Worm (Caenorhabditis elegans) whole organism, late embryonic: ENCODE measurements around the gene ZK856.4.

Experiments
- C08G9.2 ChIP-seq: sonication (generic microtip); optimal IDR thresholded peaks from 2 replicates; lab custom pipeline; 2016; ENCODE audit warnings: mild to moderate bottlenecking, missing genetic modification characterization, moderate library complexity, missing compliant biosample characterization
- C38D4.7 ChIP-seq: fragments of 200-800 bp; sonication (Bioruptor generic); optimal IDR thresholded peaks from 2 replicates; lab custom pipeline; 2018; ENCODE audit warnings: mild to moderate bottlenecking, missing genetic modification characterization, moderate library complexity, missing compliant biosample characterization
- K09A11.1 ChIP-seq: sonication (generic microtip); optimal IDR thresholded peaks from 2 replicates; lab custom pipeline; 2017; ENCODE audit warnings: antibody characterized with exemption, mild to moderate bottlenecking, missing genetic modification characterization, missing compliant biosample characterization; ENCODE audit not compliant: insufficient read depth
- Y22D7AL.16 ChIP-seq: sonication (generic microtip); optimal IDR thresholded peaks from 2 replicates; lab custom pipeline; 2016; ENCODE audit warnings: missing genetic modification characterization, missing compliant biosample characterization
- ahr-1 ChIP-seq: sonication (generic microtip); optimal IDR thresholded peaks from 2 replicates; lab custom pipeline; 2016; ENCODE audit warnings: missing genetic modification characterization, missing compliant biosample characterization
- ceh-2 ChIP-seq: sonication (generic microtip); optimal IDR thresholded peaks from 2 replicates; lab custom pipeline; 2016; ENCODE audit warnings: missing genotype, missing genetic modification characterization, missing compliant biosample characterization
- ceh-22 ChIP-seq: sonication (generic microtip); optimal IDR thresholded peaks from 2 replicates; lab custom pipeline; 2017; ENCODE audit warnings: missing biosample characterization, missing genetic modification characterization
- ceh-24 ChIP-seq: sonication (generic microtip); optimal IDR thresholded peaks from 2 replicates; lab custom pipeline; 2016; ENCODE audit warnings: mild to moderate bottlenecking, missing genetic modification characterization, missing compliant biosample characterization
- ceh-34 ChIP-seq: sonication (generic microtip); optimal IDR thresholded peaks from 2 replicates; lab custom pipeline; 2016; ENCODE audit warnings: mild to moderate bottlenecking, missing genetic modification characterization, missing compliant biosample characterization
- ceh-45 ChIP-seq: fragments of 200-800 bp; sonication (Bioruptor generic); IDR thresholded peaks from 2 replicates; pipeline ENCODE4 v1.3.6; 2022; ENCODE audit warnings: missing genetic modification reagents, missing genetic modification characterization, missing compliant biosample characterization
- ceh-48 ChIP-seq: sonication (generic microtip); optimal IDR thresholded peaks from 2 replicates; lab custom pipeline; 2016; ENCODE audit warnings: missing genetic modification characterization, inconsistent platforms, missing compliant biosample characterization
- dmd-4 ChIP-seq: sonication (generic microtip); optimal IDR thresholded peaks from 2 replicates; lab custom pipeline; 2016; ENCODE audit warnings: borderline replicate concordance, missing genetic modification characterization, missing compliant biosample characterization
- dve-1 ChIP-seq: sonication (generic microtip); optimal IDR thresholded peaks from 2 replicates; lab custom pipeline; 2017; ENCODE audit warnings: antibody characterized with exemption, mild to moderate bottlenecking, missing genetic modification characterization, missing compliant biosample characterization
- elt-2 ChIP-seq: sonication (generic microtip); optimal IDR thresholded peaks from 2 replicates; lab custom pipeline; 2016; ENCODE audit warnings: missing genetic modification reagents, missing genetic modification characterization, missing compliant biosample characterization
- elt-4 ChIP-seq: sonication (generic microtip); optimal IDR thresholded peaks from 2 replicates; lab custom pipeline; 2016; ENCODE audit warnings: missing genetic modification characterization, missing compliant biosample characterization
- ets-4 ChIP-seq: sonication (generic microtip); optimal IDR thresholded peaks from 2 replicates; lab custom pipeline; 2016; ENCODE audit warnings: missing genetic modification characterization, missing compliant biosample characterization
- fax-1 ChIP-seq: sonication (generic microtip); optimal IDR thresholded peaks from 2 replicates; lab custom pipeline; 2016; ENCODE audit warnings: missing genotype, missing genetic modification characterization, missing compliant biosample characterization
- fkh-6 ChIP-seq: sonication (generic microtip); optimal IDR thresholded peaks from 2 replicates; lab custom pipeline; 2016; ENCODE audit warnings: missing genetic modification characterization, missing compliant biosample characterization
- hlh-15 ChIP-seq: sonication (generic microtip); optimal IDR thresholded peaks from 2 replicates; lab custom pipeline; 2016; ENCODE audit warnings: missing genetic modification characterization, missing compliant biosample characterization
- hlh-6 ChIP-seq: sonication (generic microtip); optimal IDR thresholded peaks from 2 replicates; lab custom pipeline; 2016; ENCODE audit warnings: missing genotype, missing genetic modification characterization, missing compliant biosample characterization
- hlh-8 ChIP-seq: sonication (generic microtip); optimal IDR thresholded peaks from 2 replicates; lab custom pipeline; 2016; ENCODE audit warnings: missing genotype, missing genetic modification characterization, missing compliant biosample characterization
- lim-6 ChIP-seq: sonication (generic microtip); optimal IDR thresholded peaks from 2 replicates; lab custom pipeline; 2016; ENCODE audit warnings: missing genetic modification characterization, missing compliant biosample characterization
- lin-11 ChIP-seq: fragments of 200-800 bp; sonication (Bioruptor generic); optimal IDR thresholded peaks from 2 replicates; lab custom pipeline; 2018; ENCODE audit warnings: mild to moderate bottlenecking, missing genetic modification characterization, missing compliant biosample characterization
- nhr-11 ChIP-seq: fragments of 150-350 bp; optimal IDR thresholded peaks from 2 replicates; lab custom pipeline; 2014; ENCODE audit warnings: missing biosample characterization, missing genetic modification characterization
- nhr-232 ChIP-seq: sonication (generic microtip); optimal IDR thresholded peaks from 2 replicates; lab custom pipeline; 2016; ENCODE audit warnings: missing genetic modification characterization, missing compliant biosample characterization
- npax-4 ChIP-seq: sonication (generic microtip); optimal IDR thresholded peaks from 2 replicates; lab custom pipeline; 2016; ENCODE audit warnings: missing genetic modification characterization, missing compliant biosample characterization
- pag-3 ChIP-seq: sonication (generic microtip); optimal IDR thresholded peaks from 2 replicates; lab custom pipeline; 2016; ENCODE audit warnings: missing compliant biosample characterization, missing genetic modification characterization, borderline replicate concordance
- pat-9 ChIP-seq: fragments of 200-800 bp; sonication (Bioruptor generic); optimal IDR thresholded peaks from 2 replicates; lab custom pipeline; 2018; ENCODE audit warnings: mild to moderate bottlenecking, missing genetic modification characterization, moderate library complexity, missing compliant biosample characterization
- pha-4 ChIP-seq: fragments of 150-350 bp; optimal IDR thresholded peaks from 2 replicates; lab custom pipeline; 2018; ENCODE audit warnings: missing biosample characterization, missing genetic modification reagents, missing genetic modification characterization
- pqm-1 ChIP-seq: sonication (generic microtip); optimal IDR thresholded peaks from 2 replicates; lab custom pipeline; 2016; ENCODE audit warnings: missing genetic modification characterization, missing compliant biosample characterization
- sdc-2 ChIP-seq: sonication (generic microtip); optimal IDR thresholded peaks from 2 replicates; lab custom pipeline; 2016; ENCODE audit warnings: missing genotype, missing genetic modification characterization, missing compliant biosample characterization
- sox-4 ChIP-seq: sonication (generic microtip); optimal IDR thresholded peaks from 2 replicates; lab custom pipeline; 2017; ENCODE audit warnings: mild to moderate bottlenecking, missing genetic modification characterization, inconsistent platforms, missing compliant biosample characterization
- ttx-3 ChIP-seq: sonication (generic microtip); optimal IDR thresholded peaks from 2 replicates; lab custom pipeline; 2016; ENCODE audit warnings: missing genetic modification reagents, missing genetic modification characterization, missing compliant biosample characterization
- unc-3 ChIP-seq, 2 experiments: fragments of 200-800 bp in 1 of 2; sonication (Bioruptor generic) in 1 of 2; sonication (generic microtip) in 1 of 2; conservative IDR thresholded peaks in 1 of 2; optimal IDR thresholded peaks in 1 of 2; 2 replicates each; pipeline versions ENCODE4 v1.3.6 to Lab custom; 2016 to 2022; ENCODE audit warnings: missing compliant biosample characterization in 2 of 2, missing genetic modification characterization in 2 of 2, missing genetic modification reagents in 1 of 2
- unc-86 ChIP-seq: sonication (generic microtip); optimal IDR thresholded peaks from 2 replicates; lab custom pipeline; 2016; ENCODE audit warnings: missing genetic modification characterization, missing compliant biosample characterization
- zip-5 ChIP-seq: sonication (generic microtip); optimal IDR thresholded peaks from 2 replicates; lab custom pipeline; 2016; ENCODE audit warnings: missing genetic modification characterization, missing compliant biosample characterization
- ztf-16 ChIP-seq: sonication (generic microtip); optimal IDR thresholded peaks from 2 replicates; lab custom pipeline; 2017; ENCODE audit warnings: missing genetic modification characterization, missing compliant biosample characterization

ZK856.4 gene

ce11 chrV:10222007-10222406 lies 38.9 kb downstream of the ZK856.4 start, which contains the start of gene C12D8.20:
Gene C12D8.20, plus strand, starts transcription at chrV:10222307.
- TF ChIP-seq C08G9.2 (no peak), pqm-1 (tag; lab: Kevin White, UChicago) (no peak), ceh-48 (tag; lab: Kevin White, UChicago) (no peak), elt-2 (no peak), fax-1 (tag; lab: Kevin White, UChicago) (no peak), zip-5 (no peak), lin-11 (no peak), nhr-11 (tag; lab: Kevin White, UChicago) (no peak), lim-6 (no peak), dmd-4 (tag; lab: Kevin White, UChicago) (no peak), ceh-2 (tag; lab: Kevin White, UChicago) (no peak), pat-9 (no peak), ahr-1 (tag; lab: Kevin White, UChicago) (no peak), ceh-34 (tag; lab: Kevin White, UChicago) (no peak), unc-86 (tag; lab: Kevin White, UChicago) (no peak), ztf-16 (tag; lab: Kevin White, UChicago) (no peak), nhr-232 (tag; lab: Kevin White, UChicago) (no peak)

ce11 chrV:10224619-10225018 lies 41.5 kb downstream of the ZK856.4 start:
- TF ChIP-seq lim-6 (no peak), sdc-2 (tag; lab: Kevin White, UChicago) (no peak), Y22D7AL.16 (tag; lab: Kevin White, UChicago) (no peak), ttx-3 (no peak), C38D4.7 (GFP tag; lab: Kevin White, UChicago) (no peak), ceh-22 (tag; lab: Kevin White, UChicago) (no peak), C08G9.2 (no peak), ceh-48 (tag; lab: Kevin White, UChicago) (no peak), pat-9 (no peak), dmd-4 (tag; lab: Kevin White, UChicago) (no peak)

ce11 chrV:10225610-10226009 lies 42.5 kb downstream of the ZK856.4 start, which contains the start of gene daf-36:
Gene daf-36, minus strand, starts transcription at chrV:10225710.
- TF ChIP-seq K09A11.1 = no peak
- no peak for TF ChIP-seq pha-4 (tag; lab: Kevin White, UChicago)
- TF ChIP-seq sox-4 (tag; lab: Kevin White, UChicago) = no peak
- no peak for TF ChIP-seq unc-3 (GFP tag; conservative IDR thresholded peaks at IDR 0.05; lab: Robert Waterston, UW)
- TF ChIP-seq unc-3 (tag; optimal IDR thresholded peaks at IDR 0.05; lab: Kevin White, UChicago) = no peak
- TF ChIP-seq ets-4 (tag; lab: Kevin White, UChicago) = no peak
- TF ChIP-seq elt-2 = no peak
- no peak for TF ChIP-seq npax-4 (tag; lab: Kevin White, UChicago)
- no peak for TF ChIP-seq Y22D7AL.16 (tag; lab: Kevin White, UChicago)
- no peak for TF ChIP-seq C38D4.7 (GFP tag; lab: Kevin White, UChicago)
- no peak for TF ChIP-seq dve-1 (tag; lab: Kevin White, UChicago)
- TF ChIP-seq hlh-8 (tag; lab: Kevin White, UChicago) = no peak
- TF ChIP-seq ceh-24 (tag; lab: Kevin White, UChicago) = no peak
- no peak for TF ChIP-seq unc-86 (tag; lab: Kevin White, UChicago)
- no peak for TF ChIP-seq ceh-45 (GFP tag; lab: Robert Waterston, UW)
- no peak for TF ChIP-seq hlh-15 (tag; lab: Kevin White, UChicago)
- no peak for TF ChIP-seq pag-3
- TF ChIP-seq elt-4 (tag; lab: Kevin White, UChicago) = no peak
- no peak for TF ChIP-seq fkh-6 (tag; lab: Kevin White, UChicago)
- TF ChIP-seq nhr-232 (tag; lab: Kevin White, UChicago) = no peak
- no peak for TF ChIP-seq hlh-6 (tag; lab: Kevin White, UChicago)
